Worm (Caenorhabditis elegans) whole organism, late embryonic: ENCODE results near the gene sptl-1.

Experiments used
- ama-1 ChIP-seq: fragments of 150-350 bp; optimal IDR thresholded peaks from 2 replicates; lab custom pipeline; 2014
- ceh-24 ChIP-seq: sonication (generic microtip); optimal IDR thresholded peaks from 2 replicates; lab custom pipeline; 2016; ENCODE audit warnings: mild to moderate bottlenecking, missing genetic modification characterization, missing compliant biosample characterization
- che-1 ChIP-seq: sonication (generic microtip); optimal IDR thresholded peaks from 2 replicates; lab custom pipeline; 2016; ENCODE audit warnings: mild to moderate bottlenecking, missing genetic modification characterization, missing compliant biosample characterization
- nfya-1 ChIP-seq: sonication (generic microtip); optimal IDR thresholded peaks from 2 replicates; lab custom pipeline; 2017; ENCODE audit warnings: missing genetic modification characterization, mild to moderate bottlenecking, missing compliant biosample characterization, antibody characterized with exemption, moderate library complexity
- nhr-11 ChIP-seq: fragments of 150-350 bp; optimal IDR thresholded peaks from 2 replicates; lab custom pipeline; 2014; ENCODE audit warnings: missing biosample characterization, missing genetic modification characterization
- npax-4 ChIP-seq: sonication (generic microtip); optimal IDR thresholded peaks from 2 replicates; lab custom pipeline; 2016; ENCODE audit warnings: missing genetic modification characterization, missing compliant biosample characterization
- sox-2 ChIP-seq: fragments of 200-800 bp; sonication (Bioruptor generic); IDR thresholded peaks from 2 replicates; pipeline ENCODE4 v1.3.6; 2022; ENCODE audit warnings: missing genetic modification reagents, missing genetic modification characterization, missing compliant biosample characterization
- sox-4 ChIP-seq: sonication (generic microtip); optimal IDR thresholded peaks from 2 replicates; lab custom pipeline; 2017; ENCODE audit warnings: mild to moderate bottlenecking, missing genetic modification characterization, inconsistent platforms, missing compliant biosample characterization
- unc-55 ChIP-seq: sonication (generic microtip); optimal IDR thresholded peaks from 2 replicates; lab custom pipeline; 2017; ENCODE audit warnings: missing biosample characterization, missing genetic modification reagents, missing genetic modification characterization

DNA sequence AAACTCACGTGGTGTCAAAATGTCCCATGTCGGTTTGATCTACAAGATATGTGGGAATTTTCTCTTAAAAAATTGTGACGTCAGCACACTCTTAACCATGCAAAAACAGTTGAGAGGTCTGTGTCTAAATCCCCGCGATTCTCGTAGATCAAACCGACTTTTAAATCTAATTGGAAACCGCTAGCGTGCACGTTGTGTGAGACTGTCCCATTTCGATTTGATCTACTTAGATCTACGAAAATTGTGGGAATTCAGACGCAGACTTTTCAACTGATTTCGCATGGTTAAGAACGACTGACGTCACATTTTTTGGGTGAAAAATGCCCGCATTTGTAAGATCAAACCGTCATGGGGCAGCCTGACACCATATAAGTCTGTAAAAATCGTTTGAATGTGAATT is 6.4 kb downstream of the sptl-1 start:
- TF ChIP-seq unc-55 (GFP tag; lab: Kevin White, UChicago) (no peak), che-1 (no peak), sox-2 (no peak), ama-1 (lab: Kevin White, UChicago) (no peak), nfya-1 (tag; lab: Kevin White, UChicago) (no peak), sox-4 (no peak), nhr-11 (tag; lab: Kevin White, UChicago) (no peak), ceh-24 (no peak), npax-4 (tag; lab: Kevin White, UChicago) (no peak)
